Worm (Caenorhabditis elegans): ENCODE measurements around the gene ZK355.2.

The ZK355.2 gene

ce11 chrII:2920234-2920633 lies 3.5 kb upstream of the ZK355.2 start:
- TF ChIP-seq unc-62 (GFP tag; optimal IDR thresholded peaks at IDR 0.05) (no peak), elt-2 (tag; optimal IDR thresholded peaks at IDR 0.05) (no peak), nhr-23 (tag; optimal IDR thresholded peaks at IDR 0.05) (no peak), nhr-237 (tag; optimal IDR thresholded peaks at IDR 0.05) (no peak), ceh-9 (tag; optimal IDR thresholded peaks at IDR 0.05) (no peak), tbx-2 (tag; optimal IDR thresholded peaks at IDR 0.05) (no peak), ceh-16 (tag; optimal IDR thresholded peaks at IDR 0.05) (no peak)

- no peak for TF ChIP-seq elt-1 (tag; optimal IDR thresholded peaks at IDR 0.05)
- peak; percentile 26 for TF ChIP-seq fkh-10 (GFP tag; optimal IDR thresholded peaks at IDR 0.05)
- TF ChIP-seq mml-1 (tag; optimal IDR thresholded peaks at IDR 0.05), result no peak
- no peak for TF ChIP-seq unc-62 (GFP tag; optimal IDR thresholded peaks at IDR 0.05)
- no peak for TF ChIP-seq nhr-237 (tag; optimal IDR thresholded peaks at IDR 0.05)
- TF ChIP-seq tbx-2 (tag; optimal IDR thresholded peaks at IDR 0.05), result no peak
- TF ChIP-seq R02D3.7 (tag; optimal IDR thresholded peaks at IDR 0.05), result no peak
- TF ChIP-seq zag-1 (tag; optimal IDR thresholded peaks at IDR 0.05), result no peak
- peak; percentile 6 for TF ChIP-seq lin-39 (tag; optimal IDR thresholded peaks at IDR 0.05)
- no peak for TF ChIP-seq ceh-16 (tag; optimal IDR thresholded peaks at IDR 0.05)
- TF ChIP-seq snpc-4 (tag; optimal IDR thresholded peaks at IDR 0.05), result peak; percentile 29
- peak; percentile 5 for TF ChIP-seq jun-1 (tag; optimal IDR thresholded peaks at IDR 0.05)
- TF ChIP-seq nhr-43 (tag; optimal IDR thresholded peaks at IDR 0.05; ENCODE audit: poor library complexity, severe bottlenecking), result no peak
- TF ChIP-seq pha-4 (tag; optimal IDR thresholded peaks at IDR 0.05), result peak; percentile 57
- peak; percentile 15 for TF ChIP-seq lin-15B (tag; optimal IDR thresholded peaks at IDR 0.05)
- no peak for TF ChIP-seq ZK546.5 (tag; optimal IDR thresholded peaks at IDR 0.05)
- TF ChIP-seq lsy-12 (tag; optimal IDR thresholded peaks at IDR 0.05), result no peak
- no peak for TF ChIP-seq egl-5 (tag; optimal IDR thresholded peaks at IDR 0.05)
- no peak for TF ChIP-seq egl-27 (tag; optimal IDR thresholded peaks at IDR 0.05)
- no peak for TF ChIP-seq ztf-11 (tag; optimal IDR thresholded peaks at IDR 0.05)
- TF ChIP-seq nhr-67 (tag; optimal IDR thresholded peaks at IDR 0.05), result no peak
- TF ChIP-seq eor-1 (tag; optimal IDR thresholded peaks at IDR 0.05), result no peak
- TF ChIP-seq nfya-1 (tag; optimal IDR thresholded peaks at IDR 0.05; ENCODE audit: insufficient read depth), result peak; percentile 48
- no peak for TF ChIP-seq ama-1 (optimal IDR thresholded peaks at IDR 0.05)
- no peak for TF ChIP-seq nhr-25 (tag; optimal IDR thresholded peaks at IDR 0.05)
- no peak for TF ChIP-seq nhr-76 (tag; optimal IDR thresholded peaks at IDR 0.05)
- TF ChIP-seq ztf-4 (tag; optimal IDR thresholded peaks at IDR 0.05), result no peak
- no peak for TF ChIP-seq nhr-12 (tag; optimal IDR thresholded peaks at IDR 0.05)
- no peak for TF ChIP-seq pqm-1 (tag; optimal IDR thresholded peaks at IDR 0.05)
- TF ChIP-seq mdl-1 (tag; optimal IDR thresholded peaks at IDR 0.05), result peak; percentile 68
- TF ChIP-seq nhr-77 (tag; optimal IDR thresholded peaks at IDR 0.05), result no peak
- TF ChIP-seq aly-2 (tag; optimal IDR thresholded peaks at IDR 0.05), result no peak
- TF ChIP-seq sea-2 (GFP tag; optimal IDR thresholded peaks at IDR 0.05), result no peak
- TF ChIP-seq fkh-2 (tag; optimal IDR thresholded peaks at IDR 0.05), result no peak
- no peak for TF ChIP-seq ceh-9 (tag; optimal IDR thresholded peaks at IDR 0.05)
- TF ChIP-seq ceh-28 (tag; optimal IDR thresholded peaks at IDR 0.05), result peak; percentile 26
- TF ChIP-seq ceh-82 (tag; optimal IDR thresholded peaks at IDR 0.05), result no peak
- no peak for TF ChIP-seq skn-1 (tag; optimal IDR thresholded peaks at IDR 0.05)
- TF ChIP-seq hmg-11 (tag; optimal IDR thresholded peaks at IDR 0.05), result peak; percentile 43
- peak; percentile 28 for TF ChIP-seq nhr-23 (tag; optimal IDR thresholded peaks at IDR 0.05)
- no peak for TF ChIP-seq elt-3 (tag; optimal IDR thresholded peaks at IDR 0.05)
- no peak for TF ChIP-seq nhr-11 (tag; optimal IDR thresholded peaks at IDR 0.05)
- no peak for TF ChIP-seq fos-1 (tag; optimal IDR thresholded peaks at IDR 0.05)
- TF ChIP-seq nhr-28 (tag; optimal IDR thresholded peaks at IDR 0.05), result no peak
- TF ChIP-seq daf-12 (tag; optimal IDR thresholded peaks at IDR 0.05), result no peak
- no peak for TF ChIP-seq unc-39 (tag; optimal IDR thresholded peaks at IDR 0.05)
- peak; percentile 36 for TF ChIP-seq elt-2 (tag; optimal IDR thresholded peaks at IDR 0.05)
These were observed 2.8 kb upstream of the ZK355.2 start for ce11 chrII:2920817-2921458.

Data from whole organism, L3 larva.